Fruit fly (Drosophila melanogaster): ENCODE results near the gene CG32110.
A peak's percentile ranks its signal among the peaks of the same experiment; 100 is the strongest.

Gene CG32110

dm6 chr3L:12806290-12806743 is 2.2 kb upstream of the CG32110 start (continued):
- TF ChIP-seq wdn (GFP tag; IDR thresholded peaks at IDR 0.05): no peak
- TF ChIP-seq org-1 (GFP tag; optimal IDR thresholded peaks at IDR 0.05): peak; percentile 12
- no peak for TF ChIP-seq chn (GFP tag; optimal IDR thresholded peaks at IDR 0.05)
- TF ChIP-seq CG17328 (GFP tag; IDR thresholded peaks at IDR 0.05): 0 out of 2 replicates have a peak, but pooled peaks have one; percentile 52
- peak; percentile 65 for TF ChIP-seq dmrt99B (tag; optimal IDR thresholded peaks at IDR 0.05)
- no peak for TF ChIP-seq wek (GFP tag; optimal IDR thresholded peaks at IDR 0.05)
- peak; percentile 52 for TF ChIP-seq Asciz (GFP tag; optimal IDR thresholded peaks at IDR 0.05)
- TF ChIP-seq grau (tag; optimal IDR thresholded peaks at IDR 0.05): peak; percentile 74
- TF ChIP-seq ssp (GFP tag; IDR thresholded peaks at IDR 0.05): no peak
- TF ChIP-seq crol (GFP tag; IDR thresholded peaks at IDR 0.05): peak; percentile 77; the same call in 1 of the 2 replicates
- TF ChIP-seq CG6813 (GFP tag; optimal IDR thresholded peaks at IDR 0.05): peak; percentile 41
- TF ChIP-seq CG31388 (GFP tag; optimal IDR thresholded peaks at IDR 0.05): no peak
- TF ChIP-seq CG16813 (GFP tag; IDR thresholded peaks at IDR 0.05; ENCODE audit: partially characterized antibody): no peak
- TF ChIP-seq D (optimal IDR thresholded peaks at IDR 0.05): no peak
- TF ChIP-seq D (GFP tag; optimal IDR thresholded peaks at IDR 0.05): peak; percentile 51
- peak; percentile 57 for TF ChIP-seq Ptx1 (GFP tag; IDR thresholded peaks at IDR 0.05)
- TF ChIP-seq Aef1 (GFP tag; IDR thresholded peaks at IDR 0.05): no peak
- peak; percentile 66; the same call in 1 of the 2 replicates for TF ChIP-seq Drgx (GFP tag; IDR thresholded peaks at IDR 0.05)
- no peak for TF ChIP-seq Rx (GFP tag; IDR thresholded peaks at IDR 0.05)
- no peak for TF ChIP-seq CG16863 (GFP tag; optimal IDR thresholded peaks at IDR 0.05)
- TF ChIP-seq sima (GFP tag; optimal IDR thresholded peaks at IDR 0.05): no peak
- TF ChIP-seq Bgb (GFP tag; IDR thresholded peaks at IDR 0.05; ENCODE audit: partially characterized antibody): no peak
- peak; percentile 79 for TF ChIP-seq CG2712 (tag; optimal IDR thresholded peaks at IDR 0.05)
- TF ChIP-seq CG18476 (GFP tag; optimal IDR thresholded peaks at IDR 0.05): no peak
- no peak for TF ChIP-seq corto (GFP tag; optimal IDR thresholded peaks at IDR 0.05)
- no peak for TF ChIP-seq pita (GFP tag; optimal IDR thresholded peaks at IDR 0.05)
- TF ChIP-seq jumu (GFP tag; optimal IDR thresholded peaks at IDR 0.05): no peak
- TF ChIP-seq so (GFP tag; IDR thresholded peaks at IDR 0.05): 0 out of 3 replicates have a peak, but pooled peaks have one; percentile 20
- TF ChIP-seq Med (GFP tag): peak; percentile 75
- TF ChIP-seq PHDP (tag; optimal IDR thresholded peaks at IDR 0.05): peak; percentile 76
- no peak for TF ChIP-seq ara (GFP tag; IDR thresholded peaks at IDR 0.05)
- peak; percentile 41 for TF ChIP-seq CG1233 (GFP tag; optimal IDR thresholded peaks at IDR 0.05)
- TF ChIP-seq fd64A (GFP tag; optimal IDR thresholded peaks at IDR 0.05): no peak
- TF ChIP-seq Dip3 (GFP tag; optimal IDR thresholded peaks at IDR 0.05): no peak
- peak; percentile 35 for TF ChIP-seq Fer3 (tag; optimal IDR thresholded peaks at IDR 0.05)
- TF ChIP-seq E2f1 (GFP tag; IDR thresholded peaks at IDR 0.05): 0 out of 2 replicates have a peak, but pooled peaks have one; percentile 19
- TF ChIP-seq CG42726 (GFP tag; IDR thresholded peaks at IDR 0.05; ENCODE audit: partially characterized antibody): no peak
- TF ChIP-seq sd (tag; optimal IDR thresholded peaks at IDR 0.05): no peak
- peak; percentile 72 for TF ChIP-seq CG34376 (GFP tag; optimal IDR thresholded peaks at IDR 0.05)
- TF ChIP-seq CG12391 (tag; optimal IDR thresholded peaks at IDR 0.05): peak; percentile 83
- no peak for TF ChIP-seq eyg (GFP tag; optimal IDR thresholded peaks at IDR 0.05)
- TF ChIP-seq CG2875 (GFP tag; optimal IDR thresholded peaks at IDR 0.05): no peak
- no peak for TF ChIP-seq Poxn (GFP tag; IDR thresholded peaks at IDR 0.05)
- peak; percentile 7 for TF ChIP-seq CG15696 (tag; optimal IDR thresholded peaks at IDR 0.05)
- no peak for TF ChIP-seq CHES-1-like (GFP tag; optimal IDR thresholded peaks at IDR 0.05)
- TF ChIP-seq ato (GFP tag; IDR thresholded peaks at IDR 0.05; ENCODE audit: partially characterized antibody): no peak
- TF ChIP-seq CTCF (GFP tag; optimal IDR thresholded peaks at IDR 0.05): peak; percentile 7
- TF ChIP-seq CG31441 (GFP tag; IDR thresholded peaks at IDR 0.05): peak; percentile 78
- TF ChIP-seq CG11247 (GFP tag; IDR thresholded peaks at IDR 0.05): no peak
- peak; percentile 80 for TF ChIP-seq YL-1 (GFP tag; optimal IDR thresholded peaks at IDR 0.05)
- TF ChIP-seq gsb-n (tag; optimal IDR thresholded peaks at IDR 0.05): peak; percentile 50
- TF ChIP-seq CG17385 (GFP tag; optimal IDR thresholded peaks at IDR 0.05): peak; percentile 65

Measured in whole organism, embryonic.